Worm (Caenorhabditis elegans) whole organism, young adult: ENCODE measurements around the gene srw-94.

Experiments
- B0336.3 ChIP-seq: fragments of 200-800 bp; sonication (Bioruptor generic); IDR thresholded peaks from 2 replicates; pipeline ENCODE4 v1.3.6; 2022; ENCODE audit warnings: missing genetic modification characterization, missing compliant biosample characterization
- F49E8.2 ChIP-seq: sonication (generic microtip); optimal IDR thresholded peaks from 3 replicates; lab custom pipeline; 2017; ENCODE audit warnings: missing genetic modification characterization, mild to moderate bottlenecking, missing compliant biosample characterization, antibody characterized with exemption, moderate library complexity; ENCODE audit not compliant: insufficient read depth
- Y56A3A.18 ChIP-seq: fragments of 200-800 bp; sonication (Bioruptor generic); IDR thresholded peaks from 2 replicates; pipeline ENCODE4 v1.3.6; 2022; ENCODE audit warnings: missing genetic modification reagents, missing genetic modification characterization, missing compliant biosample characterization
- Y95B8A.8 ChIP-seq: fragments of 200-800 bp; sonication (Bioruptor generic); IDR thresholded peaks from 2 replicates; pipeline ENCODE4 v1.3.6; 2022; ENCODE audit warnings: missing genetic modification reagents, missing genetic modification characterization, missing compliant biosample characterization
- aptf-2 ChIP-seq: fragments of 200-800 bp; sonication (Bioruptor generic); conservative IDR thresholded peaks from 2 replicates; pipeline ENCODE4 v1.3.6; 2022; ENCODE audit warnings: missing genetic modification reagents, missing genetic modification characterization, missing compliant biosample characterization
- atf-7 ChIP-seq: sonication (generic microtip); optimal IDR thresholded peaks from 2 replicates; lab custom pipeline; 2017; ENCODE audit warnings: mild to moderate bottlenecking, missing genetic modification characterization, missing compliant biosample characterization
- attf-6 ChIP-seq: fragments of 200-800 bp; sonication (Bioruptor generic); IDR thresholded peaks from 2 replicates; pipeline ENCODE4 v1.3.6; 2022; ENCODE audit warnings: missing genetic modification reagents, missing genetic modification characterization, missing compliant biosample characterization
- bed-1 ChIP-seq: fragments of 200-800 bp; sonication (Bioruptor generic); IDR thresholded peaks from 2 replicates; pipeline ENCODE4 v1.3.6; 2022; ENCODE audit warnings: missing genetic modification reagents, missing genetic modification characterization, missing compliant biosample characterization
- ccch-3 ChIP-seq: fragments of 200-800 bp; sonication (Bioruptor generic); optimal IDR thresholded peaks from 2 replicates; lab custom pipeline; 2018; ENCODE audit warnings: mild to moderate bottlenecking, missing genetic modification characterization, missing compliant biosample characterization
- cebp-1 ChIP-seq, 2 experiments: fragments of 200-800 bp in 1 of 2; sonication (Bioruptor generic) in 1 of 2; sonication (generic microtip) in 1 of 2; IDR thresholded peaks in 1 of 2; optimal IDR thresholded peaks in 1 of 2; 2 replicates each; pipeline versions ENCODE4 v1.3.6 to Lab custom; 2017 to 2022; ENCODE audit warnings: missing compliant biosample characterization in 2 of 2, missing genetic modification characterization in 2 of 2, mild to moderate bottlenecking in 1 of 2, missing genetic modification reagents in 1 of 2, moderate library complexity in 1 of 2
- ceh-100 ChIP-seq: fragments of 200-800 bp; sonication (Bioruptor generic); IDR thresholded peaks from 2 replicates; pipeline ENCODE4 v1.3.6; 2022; ENCODE audit warnings: missing genetic modification reagents, missing genetic modification characterization, missing compliant biosample characterization
- die-1 ChIP-seq: sonication (generic microtip); optimal IDR thresholded peaks from 2 replicates; lab custom pipeline; 2016; ENCODE audit warnings: missing genotype, mild to moderate bottlenecking, missing genetic modification characterization, missing compliant biosample characterization
- hlh-26 ChIP-seq: fragments of 200-800 bp; sonication (Bioruptor generic); conservative IDR thresholded peaks from 2 replicates; pipeline ENCODE4 v1.3.6; 2022; ENCODE audit warnings: missing genetic modification reagents, missing genetic modification characterization, missing compliant biosample characterization
- hmg-1.2 ChIP-seq: fragments of 200-800 bp; sonication (Bioruptor generic); IDR thresholded peaks from 2 replicates; pipeline ENCODE4 v1.3.6; 2022; ENCODE audit warnings: missing genetic modification reagents, missing genetic modification characterization, missing compliant biosample characterization
- hrde-1 ChIP-seq: sonication (generic microtip); optimal IDR thresholded peaks from 2 replicates; lab custom pipeline; 2016; ENCODE audit warnings: missing genetic modification characterization, mild to moderate bottlenecking, missing compliant biosample characterization, moderate library complexity, missing genotype, missing genetic modification reagents, borderline replicate concordance
- let-607 ChIP-seq, 2 experiments: fragments of 200-800 bp in 1 of 2; sonication (Bioruptor generic) in 1 of 2; sonication (generic microtip) in 1 of 2; optimal IDR thresholded peaks; 2 replicates each; lab custom pipeline; 2016 to 2018; ENCODE audit warnings: mild to moderate bottlenecking in 2 of 2, missing compliant biosample characterization in 2 of 2, missing genetic modification characterization in 2 of 2, moderate library complexity in 2 of 2, missing genotype in 1 of 2
- lin-26 ChIP-seq: fragments of 200-800 bp; sonication (Bioruptor generic); IDR thresholded peaks from 2 replicates; pipeline ENCODE4 v1.3.6; 2022; ENCODE audit warnings: missing genetic modification reagents, missing genetic modification characterization, missing compliant biosample characterization
- lin-35 ChIP-seq, 3 experiments: fragments of 150-350 bp in 2 of 3; sonication (generic microtip) in 1 of 3; optimal IDR thresholded peaks; 2 replicates each; lab custom pipeline; 2014 to 2018; ENCODE audit warnings: missing biosample characterization in 3 of 3, missing genetic modification characterization in 3 of 3, missing genetic modification reagents in 3 of 3
- lin-54 ChIP-seq: fragments of 200-800 bp; sonication (Bioruptor generic); optimal IDR thresholded peaks from 2 replicates; lab custom pipeline; 2018; ENCODE audit warnings: mild to moderate bottlenecking, missing genetic modification characterization, missing compliant biosample characterization
- madf-3 ChIP-seq: fragments of 200-800 bp; sonication (Bioruptor generic); IDR thresholded peaks from 2 replicates; pipeline ENCODE4 v1.3.6; 2022; ENCODE audit warnings: missing genetic modification reagents, missing genetic modification characterization, missing compliant biosample characterization
- madf-6 ChIP-seq: fragments of 200-800 bp; sonication (Bioruptor generic); IDR thresholded peaks from 2 replicates; pipeline ENCODE4 v1.3.6; 2022; ENCODE audit warnings: missing genetic modification reagents, missing genetic modification characterization, missing compliant biosample characterization
- mcd-1 ChIP-seq: fragments of 200-800 bp; sonication (Bioruptor generic); IDR thresholded peaks from 2 replicates; pipeline ENCODE4 v1.3.6; 2022; ENCODE audit warnings: missing genetic modification reagents, missing genetic modification characterization, missing compliant biosample characterization
- mxl-1 ChIP-seq: sonication (generic microtip); optimal IDR thresholded peaks from 2 replicates; lab custom pipeline; 2016; ENCODE audit warnings: missing genetic modification characterization, missing compliant biosample characterization
- nfya-2 ChIP-seq: fragments of 200-800 bp; sonication (Bioruptor generic); IDR thresholded peaks from 2 replicates; pipeline ENCODE4 v1.3.6; 2022; ENCODE audit warnings: missing genetic modification reagents, missing genetic modification characterization, missing compliant biosample characterization
- nhr-179 ChIP-seq: sonication (generic microtip); optimal IDR thresholded peaks from 2 replicates; lab custom pipeline; 2016; ENCODE audit warnings: mild to moderate bottlenecking, missing genetic modification characterization, missing compliant biosample characterization
- nhr-27 ChIP-seq: fragments of 200-800 bp; sonication (Bioruptor generic); optimal IDR thresholded peaks from 2 replicates; lab custom pipeline; 2018; ENCODE audit warnings: mild to moderate bottlenecking, missing genetic modification characterization, moderate library complexity, missing compliant biosample characterization
- nhr-80 ChIP-seq: sonication (generic microtip); optimal IDR thresholded peaks from 2 replicates; lab custom pipeline; 2016; ENCODE audit warnings: missing genetic modification characterization, missing compliant biosample characterization
- pha-4 ChIP-seq: fragments of 150-350 bp; sonication (generic microtip); optimal IDR thresholded peaks from 2 replicates; lab custom pipeline; 2014; ENCODE audit warnings: missing biosample characterization, missing genetic modification reagents, missing genetic modification characterization
- rcor-1 ChIP-seq: fragments of 200-800 bp; sonication (Bioruptor generic); IDR thresholded peaks from 2 replicates; pipeline ENCODE4 v1.3.6; 2022; ENCODE audit warnings: missing genetic modification reagents, missing genetic modification characterization, missing compliant biosample characterization
- snpc-1.1 ChIP-seq: sonication (generic microtip); optimal IDR thresholded peaks from 2 replicates; lab custom pipeline; 2017; ENCODE audit warnings: missing genetic modification characterization, mild to moderate bottlenecking, missing compliant biosample characterization, antibody characterized with exemption, moderate library complexity, missing genotype, missing genetic modification reagents; ENCODE audit not compliant: insufficient read depth
- snpc-1.3 ChIP-seq: sonication (generic microtip); optimal IDR thresholded peaks from 2 replicates; lab custom pipeline; 2017; ENCODE audit warnings: missing genetic modification characterization, mild to moderate bottlenecking, missing compliant biosample characterization, antibody characterized with exemption, moderate library complexity, missing genotype, missing genetic modification reagents; ENCODE audit not compliant: insufficient read depth
- snpc-3.4 ChIP-seq: sonication (generic microtip); optimal IDR thresholded peaks from 2 replicates; lab custom pipeline; 2017; ENCODE audit warnings: missing genetic modification characterization, mild to moderate bottlenecking, missing compliant biosample characterization, antibody characterized with exemption, moderate library complexity, missing genotype, missing genetic modification reagents
- snpc-4 ChIP-seq, 5 experiments: fragments of 150-350 bp in 1 of 5; sonication (generic microtip) in 4 of 5; optimal IDR thresholded peaks; 2 replicates each; lab custom pipeline; 2014 to 2018; ENCODE audit warnings: missing genetic modification characterization in 5 of 5, missing biosample characterization in 3 of 5, antibody characterized with exemption in 2 of 5, mild to moderate bottlenecking in 2 of 5, missing compliant biosample characterization in 2 of 5, missing genotype in 2 of 5, moderate library complexity in 2 of 5, missing genetic modification reagents in 1 of 5
- sptf-2 ChIP-seq: fragments of 200-800 bp; sonication (Bioruptor generic); optimal IDR thresholded peaks from 2 replicates; lab custom pipeline; 2018; ENCODE audit warnings: mild to moderate bottlenecking, missing genetic modification characterization, missing compliant biosample characterization
- tbp1 ChIP-seq: fragments of 200-800 bp; sonication (Bioruptor generic); optimal IDR thresholded peaks from 2 replicates; lab custom pipeline; 2018; ENCODE audit warnings: mild to moderate bottlenecking, missing genetic modification characterization, missing compliant biosample characterization
- unc-130 ChIP-seq: sonication (generic microtip); optimal IDR thresholded peaks from 2 replicates; lab custom pipeline; 2016; ENCODE audit warnings: missing genetic modification reagents, missing genetic modification characterization, missing compliant biosample characterization
- ztf-22 ChIP-seq: fragments of 200-800 bp; sonication (Bioruptor generic); optimal IDR thresholded peaks from 2 replicates; lab custom pipeline; 2018; ENCODE audit warnings: mild to moderate bottlenecking, missing genetic modification characterization, moderate library complexity, missing compliant biosample characterization
- ztf-25 ChIP-seq: fragments of 200-800 bp; sonication (Bioruptor generic); IDR thresholded peaks from 2 replicates; pipeline ENCODE4 v1.3.6; 2022; ENCODE audit warnings: missing genetic modification reagents, missing genetic modification characterization, missing compliant biosample characterization

The srw-94 gene

ce11 chrIV:4811863-4812262 is 2.4 kb upstream of the srw-94 start, which contains the start of gene srw-95:
Gene srw-95, plus strand, starts transcription at chrIV:4812075.
- TF ChIP-seq lin-35 (GFP tag; optimal IDR thresholded peaks at IDR 0.05; lab: Kevin White, UChicago) (peak in 1 of 3 experiments; percentile 11), attf-6 (GFP tag; lab: Robert Waterston, UW) (0 out of 2 replicates have a peak, but pooled peaks have one; percentile 53), atf-7 (tag; lab: Kevin White, UChicago) (peak; percentile 9), unc-130 (GFP tag; lab: Kevin White, UChicago) (peak; percentile 5), nhr-27 (tag; lab: Kevin White, UChicago) (no peak), nhr-179 (tag; lab: Kevin White, UChicago) (no peak), lin-54 (GFP tag; lab: Kevin White, UChicago) (peak; percentile 9), mcd-1 (GFP tag; lab: Robert Waterston, UW) (peak; percentile 28; the same call in 1 of the 2 replicates), ztf-25 (0 out of 2 replicates have a peak, but pooled peaks have one; percentile 20), B0336.3 (peak; percentile 86), hrde-1 (tag; lab: Kevin White, UChicago) (peak; percentile 53), hmg-1.2 (GFP tag; lab: Robert Waterston, UW) (0 out of 2 replicates have a peak, but pooled peaks have one; percentile 10), hlh-26 (GFP tag; lab: Robert Waterston, UW) (no peak), sptf-2 (GFP tag; lab: Kevin White, UChicago) (no peak), rcor-1 (GFP tag; lab: Robert Waterston, UW) (peak; percentile 50; the same call in 1 of the 2 replicates), madf-6 (GFP tag; lab: Robert Waterston, UW) (peak; percentile 45; the same call in 1 of the 2 replicates), nfya-2 (GFP tag; lab: Robert Waterston, UW) (no peak), mxl-1 (tag; lab: Kevin White, UChicago) (no peak), tbp1 (GFP tag; lab: Kevin White, UChicago) (peak; percentile 38), Y95B8A.8 (GFP tag; lab: Robert Waterston, UW) (no peak), lin-26 (GFP tag; lab: Robert Waterston, UW) (0 out of 2 replicates have a peak, but pooled peaks have one; percentile 18), madf-3 (GFP tag; lab: Robert Waterston, UW) (0 out of 2 replicates have a peak, but pooled peaks have one; percentile 71), die-1 (tag; lab: Kevin White, UChicago) (peak; percentile 12), snpc-1.3 (tag; lab: Kevin White, UChicago) (peak; percentile 19), cebp-1 (GFP tag; IDR thresholded peaks at IDR 0.05; lab: Robert Waterston, UW) (no peak), cebp-1 (tag; optimal IDR thresholded peaks at IDR 0.05; lab: Kevin White, UChicago) (peak; percentile 16), snpc-4 (GFP tag; optimal IDR thresholded peaks at IDR 0.05; lab: Kevin White, UChicago) (no peak), snpc-4 (tag; optimal IDR thresholded peaks at IDR 0.05; lab: Kevin White, UChicago) (peak in 2 of 4 experiments; percentile 51 to 81), ccch-3 (GFP tag; lab: Kevin White, UChicago) (no peak), bed-1 (0 out of 2 replicates have a peak, but pooled peaks have one; percentile 8), ceh-100 (0 out of 2 replicates have a peak, but pooled peaks have one; percentile 40), snpc-3.4 (tag; lab: Kevin White, UChicago) (peak; percentile 24), F49E8.2 (peak; percentile 59), snpc-1.1 (tag; lab: Kevin White, UChicago) (peak; percentile 24)

DNA sequence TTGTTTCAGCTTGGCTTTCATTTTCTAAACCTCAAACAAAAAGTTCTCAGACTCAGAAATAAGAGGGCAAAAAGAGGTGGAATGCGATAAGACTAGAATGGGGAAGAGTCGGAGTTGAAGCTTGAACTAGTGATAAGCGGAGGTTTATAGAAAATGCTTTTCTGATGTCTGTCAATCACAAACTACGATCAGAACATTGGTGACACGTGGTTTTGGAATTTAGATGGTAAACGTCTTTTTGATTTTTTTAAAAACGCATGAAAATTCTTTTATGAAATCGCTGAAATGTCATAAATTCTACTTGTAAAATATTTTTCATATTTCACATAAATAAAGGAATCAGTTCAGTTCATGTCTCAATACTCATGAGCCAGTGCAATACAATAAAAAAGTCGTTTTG is 6.8 kb downstream of the srw-94 start, which contains the start of gene H06H21.8:
Gene H06H21.8 (minus strand): TSS at position 78 of the 400 bp plus-strand sequence.
- TF ChIP-seq ztf-22 (GFP tag; lab: Kevin White, UChicago): peak; percentile 4
- TF ChIP-seq aptf-2: no peak
- 0 out of 2 replicates have a peak, but pooled peaks have one; percentile 46 for TF ChIP-seq Y56A3A.18 (GFP tag; lab: Robert Waterston, UW)
- peak; percentile 33 for TF ChIP-seq atf-7 (tag; lab: Kevin White, UChicago)
- TF ChIP-seq bed-1: no peak
- peak; percentile 81 to 83 for TF ChIP-seq let-607 (tag; optimal IDR thresholded peaks at IDR 0.05; lab: Kevin White, UChicago)
- no peak for TF ChIP-seq ceh-100
- no peak for TF ChIP-seq cebp-1 (GFP tag; IDR thresholded peaks at IDR 0.05; lab: Robert Waterston, UW)
- TF ChIP-seq cebp-1 (tag; optimal IDR thresholded peaks at IDR 0.05; lab: Kevin White, UChicago): peak; percentile 45
- TF ChIP-seq nhr-80 (tag; lab: Kevin White, UChicago): peak; percentile 77
- TF ChIP-seq pha-4: peak; percentile 14
